Worm (Caenorhabditis elegans) whole organism, midembryonic: ENCODE measurements around the gene nhr-58.

Experiments used
- T22C8.4 ChIP-seq: fragments of 200-800 bp; sonication (Bioruptor generic); IDR thresholded peaks from 2 replicates; pipeline ENCODE4 v1.3.6; 2022; ENCODE audit warnings: missing genetic modification characterization, missing compliant biosample characterization
- cog-1 ChIP-seq: sonication (generic microtip); optimal IDR thresholded peaks from 2 replicates; lab custom pipeline; 2016; ENCODE audit warnings: missing genetic modification characterization, missing compliant biosample characterization
- flt-1 ChIP-seq: fragments of 200-800 bp; sonication (Bioruptor generic); IDR thresholded peaks from 2 replicates; pipeline ENCODE4 v1.3.6; 2022; ENCODE audit warnings: missing genetic modification characterization, missing compliant biosample characterization
- klf-2 ChIP-seq: fragments of 200-800 bp; sonication (Bioruptor generic); conservative IDR thresholded peaks from 2 replicates; pipeline ENCODE4 v1.3.6; 2022; ENCODE audit warnings: missing genetic modification reagents, missing genetic modification characterization, missing compliant biosample characterization
- med-1 ChIP-seq: sonication (generic microtip); optimal IDR thresholded peaks from 2 replicates; lab custom pipeline; 2017; ENCODE audit warnings: missing genetic modification characterization, mild to moderate bottlenecking, missing compliant biosample characterization, antibody characterized with exemption, missing genetic modification reagents; ENCODE audit not compliant: insufficient read depth
- ref-1 ChIP-seq: fragments of 200-800 bp; sonication (Bioruptor generic); conservative IDR thresholded peaks from 2 replicates; pipeline ENCODE4 v1.3.6; 2022; ENCODE audit warnings: missing genetic modification reagents, missing genetic modification characterization, missing compliant biosample characterization
- tab-1 ChIP-seq: fragments of 200-800 bp; sonication (Bioruptor generic); IDR thresholded peaks from 2 replicates; pipeline ENCODE4 v1.3.6; 2022; ENCODE audit warnings: missing genetic modification characterization, missing compliant biosample characterization
- ztf-23 ChIP-seq: fragments of 200-800 bp; sonication (Bioruptor generic); IDR thresholded peaks from 2 replicates; pipeline ENCODE4 v1.3.6; 2022; ENCODE audit warnings: missing genetic modification reagents, missing genetic modification characterization, missing compliant biosample characterization
- ztf-29 ChIP-seq: fragments of 200-800 bp; sonication (Bioruptor generic); IDR thresholded peaks from 2 replicates; pipeline ENCODE4 v1.3.6; 2022; ENCODE audit warnings: missing genetic modification reagents, missing genetic modification characterization, missing compliant biosample characterization

The nhr-58 gene

ce11 chrV:532046-532445, at the start of gene nhr-58:
Gene nhr-58 (plus strand): TSS chrV:532259.
- peak; percentile 47 for TF ChIP-seq cog-1 (tag; lab: Kevin White, UChicago)
- 0 out of 2 replicates have a peak, but pooled peaks have one; percentile 10 for TF ChIP-seq ztf-29
- no peak for TF ChIP-seq klf-2

DNA sequence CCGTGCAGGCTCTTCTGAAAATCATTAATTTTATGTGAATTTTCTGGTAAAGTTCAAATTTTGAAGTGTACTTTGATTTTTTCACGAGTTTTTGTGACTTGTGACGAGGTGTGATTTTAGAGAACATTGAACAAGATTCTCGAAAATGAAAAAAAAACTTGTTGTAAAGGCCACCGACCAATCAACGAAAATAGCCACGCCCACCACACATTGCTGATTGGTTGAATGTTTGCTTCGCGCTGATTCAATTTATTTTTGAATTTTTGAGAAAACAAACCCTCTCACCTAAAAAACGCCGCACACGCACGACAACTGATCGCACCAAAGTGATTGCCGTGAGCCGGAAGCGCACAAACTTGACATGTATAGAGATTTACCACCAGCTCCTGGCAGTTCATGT, 49.2 kb upstream of the nhr-58 start:
- no peak for TF ChIP-seq tab-1 (GFP tag; lab: Robert Waterston, UW)
- TF ChIP-seq klf-2 = no peak
- no peak for TF ChIP-seq flt-1
- TF ChIP-seq med-1 = no peak
- no peak for TF ChIP-seq ztf-23
- TF ChIP-seq T22C8.4 (GFP tag; lab: Robert Waterston, UW) = no peak
- no peak for TF ChIP-seq ref-1 (GFP tag; lab: Robert Waterston, UW)
- TF ChIP-seq ztf-29 = no peak
- TF ChIP-seq cog-1 (tag; lab: Kevin White, UChicago) = no peak

- TF ChIP-seq flt-1 = no peak
- no peak for TF ChIP-seq ztf-29
- no peak for TF ChIP-seq ref-1 (GFP tag; lab: Robert Waterston, UW)
- TF ChIP-seq ztf-23 = no peak
- no peak for TF ChIP-seq med-1
- no peak for TF ChIP-seq T22C8.4 (GFP tag; lab: Robert Waterston, UW)
- no peak for TF ChIP-seq klf-2
- no peak for TF ChIP-seq cog-1 (tag; lab: Kevin White, UChicago)
- no peak for TF ChIP-seq tab-1 (GFP tag; lab: Robert Waterston, UW)
These were observed 48.7 kb upstream of the nhr-58 start, which contains the start of gene nhr-130 for ce11 chrV:483289-483795. Gene nhr-130 (minus strand): TSS chrV:483339.

- no peak for TF ChIP-seq klf-2
These were observed 47.7 kb upstream of the nhr-58 start, which contains the start of gene nhr-212 for ce11 chrV:484285-484890. Gene nhr-212 (plus strand): TSS chrV:484857.

ce11 chrV:486684-487083, 45.4 kb upstream of the nhr-58 start, which contains the start of gene nhr-211:
Gene nhr-211 (plus strand): TSS chrV:486984.
- TF ChIP-seq T22C8.4 (GFP tag; lab: Robert Waterston, UW) (no peak), flt-1 (no peak), ref-1 (GFP tag; lab: Robert Waterston, UW) (no peak), ztf-23 (no peak), tab-1 (GFP tag; lab: Robert Waterston, UW) (no peak), cog-1 (tag; lab: Kevin White, UChicago) (no peak), med-1 (no peak), ztf-29 (no peak), klf-2 (no peak)

DNA sequence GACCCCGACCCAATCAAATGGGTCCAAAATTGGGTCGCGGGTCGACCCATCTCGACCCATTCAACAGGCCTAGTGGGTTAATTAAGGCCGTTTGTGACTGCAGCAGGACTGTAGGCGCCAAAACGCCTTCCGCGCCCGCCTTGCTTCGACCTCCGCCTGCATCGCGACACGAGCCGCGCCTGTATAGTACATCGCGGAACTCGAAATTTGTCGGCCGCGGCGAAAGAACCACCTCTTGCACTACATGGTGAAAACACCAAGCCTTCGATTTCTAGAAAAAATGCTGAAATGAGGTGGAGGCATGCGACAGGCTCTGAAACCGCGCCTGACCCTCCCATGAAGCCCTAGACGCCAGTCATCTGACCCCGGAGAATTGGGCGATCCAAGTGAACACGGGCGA, 44.1 kb upstream of the nhr-58 start:
- no peak for TF ChIP-seq ztf-29
- no peak for TF ChIP-seq klf-2
- TF ChIP-seq ref-1 (GFP tag; lab: Robert Waterston, UW) = no peak

DNA sequence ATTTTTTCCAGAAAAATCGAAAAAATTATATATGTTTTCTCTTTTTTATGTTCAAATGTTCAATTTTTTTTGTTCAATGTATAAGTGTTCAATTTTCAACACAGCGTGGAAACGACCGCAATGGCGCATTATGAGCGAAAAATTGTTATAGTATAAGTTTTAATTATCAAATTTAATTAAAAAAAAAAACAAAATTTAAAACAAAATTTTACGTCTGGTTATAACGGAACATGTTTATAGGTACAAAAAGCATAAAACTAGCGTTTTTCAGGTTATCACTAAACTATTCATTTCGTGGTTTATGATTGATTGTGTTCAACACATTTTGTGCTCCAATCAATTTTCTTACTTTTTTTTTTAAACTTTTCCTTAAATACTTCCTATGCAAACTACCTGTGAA, 42.7 kb upstream of the nhr-58 start, which contains the start of gene nhr-106:
nhr-106 (plus strand) TSS at position 301 of the 400 bp plus-strand sequence.
- TF ChIP-seq tab-1 (GFP tag; lab: Robert Waterston, UW) (no peak), med-1 (no peak), T22C8.4 (GFP tag; lab: Robert Waterston, UW) (no peak), ztf-23 (no peak), ztf-29 (no peak), ref-1 (GFP tag; lab: Robert Waterston, UW) (no peak), klf-2 (no peak), flt-1 (no peak), cog-1 (tag; lab: Kevin White, UChicago) (no peak)

- TF ChIP-seq ref-1 (GFP tag; lab: Robert Waterston, UW) = no peak
- TF ChIP-seq klf-2 = no peak
- TF ChIP-seq med-1 = no peak
- TF ChIP-seq cog-1 (tag; lab: Kevin White, UChicago) = no peak
- TF ChIP-seq flt-1 = no peak
- no peak for TF ChIP-seq ztf-23
- no peak for TF ChIP-seq tab-1 (GFP tag; lab: Robert Waterston, UW)
- TF ChIP-seq ztf-29 = no peak
- no peak for TF ChIP-seq T22C8.4 (GFP tag; lab: Robert Waterston, UW)
These were observed 40.6 kb upstream of the nhr-58 start, which contains the start of gene str-196 for ce11 chrV:491432-491831. Gene str-196 (plus strand): TSS chrV:491732.

ce11 chrV:494284-494683, 37.8 kb upstream of the nhr-58 start, which contains the start of gene nhr-131:
Gene nhr-131 (plus strand): TSS chrV:494370.
- TF ChIP-seq cog-1 (tag; lab: Kevin White, UChicago) (no peak), klf-2 (no peak), flt-1 (no peak), T22C8.4 (GFP tag; lab: Robert Waterston, UW) (0 out of 2 replicates have a peak, but pooled peaks have one; percentile 29), ztf-23 (no peak), med-1 (no peak), tab-1 (GFP tag; lab: Robert Waterston, UW) (no peak), ztf-29 (no peak)

DNA sequence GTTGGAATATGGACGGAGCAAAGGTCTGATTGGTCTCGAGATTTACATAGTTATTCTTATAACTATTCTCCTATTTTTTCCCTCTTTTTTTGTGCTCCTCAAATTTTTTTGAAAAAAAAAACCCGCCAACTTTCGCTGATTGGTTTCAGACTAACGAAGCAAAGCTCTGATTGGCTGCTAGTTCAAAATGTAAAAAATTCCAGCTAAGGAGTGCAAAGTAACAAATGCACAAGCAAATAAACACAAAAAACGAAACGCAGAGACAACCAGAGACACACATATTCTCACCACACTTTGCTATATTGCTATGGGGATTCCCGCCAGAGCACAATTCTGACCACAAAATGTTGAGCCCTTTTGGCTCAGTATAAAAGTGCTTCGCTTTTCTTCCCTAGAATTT, 34.7 kb upstream of the nhr-58 start, which contains the start of gene T01G6.1:
T01G6.1 (plus strand) TSS at position 301 of the 400 bp plus-strand sequence.
- TF ChIP-seq ztf-23 (no peak), flt-1 (no peak), cog-1 (tag; lab: Kevin White, UChicago) (no peak), ztf-29 (no peak)

DNA sequence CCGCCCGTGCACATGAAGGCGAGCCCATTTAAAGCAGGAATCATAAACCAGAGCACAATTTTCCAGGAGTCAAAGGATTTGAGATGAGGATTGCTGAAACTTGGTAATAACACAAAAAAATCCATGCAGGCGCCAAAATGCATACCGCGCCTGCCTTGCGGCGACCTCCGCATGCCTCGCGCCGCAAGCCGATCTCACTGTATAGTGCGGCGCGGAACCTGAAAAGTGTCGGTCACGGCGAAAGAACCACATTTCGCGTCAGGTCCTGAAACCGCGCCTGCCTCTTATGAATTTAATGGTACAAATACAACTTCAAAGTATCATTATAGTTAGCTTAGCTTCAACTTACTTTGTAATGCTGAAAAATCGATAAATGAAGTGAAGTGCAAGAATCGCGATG, 31.5 kb upstream of the nhr-58 start:
- TF ChIP-seq tab-1 (GFP tag; lab: Robert Waterston, UW) = no peak
- TF ChIP-seq cog-1 (tag; lab: Kevin White, UChicago) = no peak
- TF ChIP-seq T22C8.4 (GFP tag; lab: Robert Waterston, UW) = no peak
- TF ChIP-seq ref-1 (GFP tag; lab: Robert Waterston, UW) = no peak
- TF ChIP-seq med-1 = no peak
- TF ChIP-seq ztf-29 = no peak
- TF ChIP-seq flt-1 = no peak
- no peak for TF ChIP-seq ztf-23
- no peak for TF ChIP-seq klf-2
